Fruit fly (Drosophila melanogaster) whole organism, pupa: ENCODE measurements around the gene CG43880.

Experiments
- CG15710 ChIP-seq: fragments of 200-800 bp; sonication (Bioruptor generic); optimal IDR thresholded peaks from 2 replicates; lab custom pipeline; 2018; ENCODE audit warnings: missing biosample characterization, mild to moderate bottlenecking, missing genetic modification characterization, moderate library complexity
- CG32121 ChIP-seq: fragments of 200-800 bp; sonication (Bioruptor generic); IDR thresholded peaks from 2 replicates; pipeline ENCODE4 v1.3.6; 2022; ENCODE audit warnings: missing biosample characterization, missing genetic modification characterization
- CG4496 ChIP-seq: fragments of 200-800 bp; sonication (Bioruptor generic); IDR thresholded peaks from 3 replicates; pipeline ENCODE4 v1.3.6; 2022; ENCODE audit warnings: missing biosample characterization, missing genetic modification characterization
- Pif1B ChIP-seq: fragments of 200-800 bp; sonication (Bioruptor generic); optimal IDR thresholded peaks from 3 replicates; lab custom pipeline; 2016; ENCODE audit warnings: missing biosample characterization, missing genetic modification characterization

DNA sequence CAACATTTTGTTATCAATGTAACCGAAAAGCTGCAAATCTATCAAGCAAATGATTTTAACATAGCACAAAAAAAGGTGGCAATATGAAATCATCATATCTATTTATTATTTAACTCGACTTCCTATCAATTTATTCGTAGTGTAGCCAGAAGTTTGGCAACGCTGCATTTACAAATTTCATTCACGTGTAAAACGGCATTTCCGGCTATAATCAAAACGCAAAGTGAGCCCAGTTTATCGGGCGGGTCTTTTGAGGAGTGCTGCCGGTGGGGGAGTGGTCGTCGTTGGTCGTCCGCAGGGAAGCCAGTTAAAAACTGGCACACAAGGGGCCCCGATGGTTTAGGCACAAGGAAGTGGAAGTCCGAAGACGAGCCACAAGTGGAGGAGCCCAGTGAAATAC lies 35.8 kb upstream of the CG43880 start:
- TF ChIP-seq CG15710 (tag; lab: Kevin White, UChicago) (no peak), Pif1B (GFP tag; lab: Kevin White, UChicago) (no peak), CG32121 (GFP tag; lab: Robert Waterston, UW) (no peak), CG4496 (no peak)
